Fruit fly (Drosophila melanogaster) whole organism, embryonic: ENCODE results near the gene PGAP2.

Experiments
- Abd-B ChIP-seq: fragments of 200-800 bp; sonication (Bioruptor generic); optimal IDR thresholded peaks from 2 replicates; lab custom pipeline; 2018; ENCODE audit warnings: missing biosample characterization, mild to moderate bottlenecking, missing genetic modification characterization, moderate library complexity
- Atf3 ChIP-seq: fragments of 200-800 bp; sonication (Bioruptor generic); optimal IDR thresholded peaks from 3 replicates; lab custom pipeline; 2016; ENCODE audit warnings: missing biosample characterization, missing genetic modification characterization
- Bteb2 ChIP-seq: fragments of 200-800 bp; sonication (Bioruptor generic); optimal IDR thresholded peaks from 2 replicates; lab custom pipeline; 2016; ENCODE audit warnings: missing biosample characterization, missing genetic modification characterization
- CG10431 ChIP-seq: fragments of 200-800 bp; sonication (Bioruptor generic); optimal IDR thresholded peaks from 3 replicates; lab custom pipeline; 2018; ENCODE audit warnings: missing biosample characterization, mild to moderate bottlenecking, missing genetic modification characterization
- CG11093 ChIP-seq: fragments of 200-800 bp; sonication (Bioruptor generic); IDR thresholded peaks from 3 replicates; pipeline ENCODE4 v1.3.6; 2022; ENCODE audit warnings: missing biosample characterization, missing genetic modification characterization
- CG11456 ChIP-seq: fragments of 200-800 bp; sonication (Bioruptor generic); IDR thresholded peaks from 3 replicates; pipeline ENCODE4 v1.3.6; 2022; ENCODE audit warnings: missing biosample characterization, missing genetic modification characterization
- CG11504 ChIP-seq: fragments of 200-800 bp; sonication (Bioruptor generic); optimal IDR thresholded peaks from 3 replicates; lab custom pipeline; 2019; ENCODE audit warnings: missing biosample characterization, mild to moderate bottlenecking, missing genetic modification characterization, moderate library complexity
- CG12744 ChIP-seq: fragments of 200-800 bp; sonication (Bioruptor generic); optimal IDR thresholded peaks from 2 replicates; lab custom pipeline; 2016; ENCODE audit warnings: missing biosample characterization, missing genetic modification characterization
- CG12942 ChIP-seq: fragments of 200-800 bp; sonication (Bioruptor generic); optimal IDR thresholded peaks from 3 replicates; lab custom pipeline; 2016; ENCODE audit warnings: missing biosample characterization, missing genetic modification characterization
- CG14710 ChIP-seq: fragments of 200-800 bp; sonication (Bioruptor generic); optimal IDR thresholded peaks from 3 replicates; lab custom pipeline; 2019; ENCODE audit warnings: missing biosample characterization, mild to moderate bottlenecking, missing genetic modification characterization, moderate library complexity
- CG16815 ChIP-seq: fragments of 200-800 bp; sonication (Bioruptor generic); optimal IDR thresholded peaks from 3 replicates; lab custom pipeline; 2017; ENCODE audit warnings: missing biosample characterization, mild to moderate bottlenecking, missing genetic modification characterization
- CG17802 ChIP-seq: fragments of 200-800 bp; sonication (Bioruptor generic); optimal IDR thresholded peaks from 2 replicates; lab custom pipeline; 2018; ENCODE audit warnings: missing biosample characterization, mild to moderate bottlenecking, missing genetic modification characterization, moderate library complexity
- CG18011 ChIP-seq: fragments of 200-800 bp; sonication (Bioruptor generic); optimal IDR thresholded peaks from 2 replicates; lab custom pipeline; 2017; ENCODE audit warnings: missing biosample characterization, missing genetic modification characterization, mild to moderate bottlenecking, moderate library complexity, missing genotype
- CG2678 ChIP-seq: fragments of 200-800 bp; sonication (Bioruptor generic); optimal IDR thresholded peaks from 3 replicates; lab custom pipeline; 2019; ENCODE audit warnings: missing biosample characterization, mild to moderate bottlenecking, missing genetic modification characterization, moderate library complexity
- CG32532 ChIP-seq: fragments of 200-800 bp; sonication (Bioruptor generic); IDR thresholded peaks from 2 replicates; pipeline ENCODE4 v1.3.6; 2022; ENCODE audit warnings: missing biosample characterization, missing genetic modification characterization
- CG34224 ChIP-seq: fragments of 200-800 bp; sonication (Bioruptor generic); IDR thresholded peaks from 3 replicates; pipeline ENCODE4 v1.3.6; 2022; ENCODE audit warnings: missing biosample characterization, missing genetic modification characterization; ENCODE audit not compliant: partially characterized antibody
- CG5245 ChIP-seq: fragments of 200-800 bp; sonication (Bioruptor generic); optimal IDR thresholded peaks from 3 replicates; lab custom pipeline; 2016; ENCODE audit warnings: missing biosample characterization, missing genetic modification characterization
- CG6254 ChIP-seq: fragments of 200-800 bp; sonication (Bioruptor generic); optimal IDR thresholded peaks from 3 replicates; lab custom pipeline; 2017; ENCODE audit warnings: mild to moderate bottlenecking, missing biosample characterization, missing genetic modification reagents, missing genetic modification characterization
- CG6272 ChIP-seq: fragments of 200-800 bp; sonication (Bioruptor generic); IDR thresholded peaks from 2 replicates; pipeline ENCODE4 v1.3.6; 2022; ENCODE audit warnings: missing biosample characterization, missing genetic modification characterization
- CG6854 ChIP-seq: fragments of 200-800 bp; sonication (Bioruptor generic); optimal IDR thresholded peaks from 3 replicates; lab custom pipeline; 2017; ENCODE audit warnings: missing biosample characterization, mild to moderate bottlenecking, missing genetic modification characterization
- CG8281 ChIP-seq: fragments of 200-800 bp; sonication (Bioruptor generic); optimal IDR thresholded peaks from 2 replicates; lab custom pipeline; 2018; ENCODE audit warnings: missing biosample characterization, mild to moderate bottlenecking, missing genetic modification characterization, moderate library complexity
- CG9215 ChIP-seq: fragments of 200-800 bp; sonication (Bioruptor generic); IDR thresholded peaks from 2 replicates; pipeline ENCODE4 v1.3.6; 2022; ENCODE audit warnings: missing biosample characterization, missing genetic modification characterization
- CG9876 ChIP-seq: fragments of 200-800 bp; sonication (Bioruptor generic); optimal IDR thresholded peaks from 2 replicates; lab custom pipeline; 2016; ENCODE audit warnings: missing biosample characterization, missing genetic modification characterization
- CG9932 ChIP-seq: fragments of 200-800 bp; sonication (Bioruptor generic); IDR thresholded peaks from 2 replicates; pipeline ENCODE4 v1.3.6; 2022; ENCODE audit warnings: missing biosample characterization, missing genetic modification characterization
- Chrac-16 ChIP-seq: fragments of 200-800 bp; sonication (Bioruptor generic); optimal IDR thresholded peaks from 3 replicates; lab custom pipeline; 2016; ENCODE audit warnings: missing biosample characterization, missing genetic modification characterization
- D ChIP-seq, 2 experiments: fragments of 200-800 bp in 1 of 2; fragments of >200 bp in 1 of 2; sonication (Bioruptor generic) in 1 of 2; optimal IDR thresholded peaks; 2 replicates in 1 of 2; 3 replicates in 1 of 2; lab custom pipeline; 2017; ENCODE audit warnings: mild to moderate bottlenecking in 1 of 2, missing biosample characterization in 1 of 2, missing genetic modification characterization in 1 of 2, missing genetic modification reagents in 1 of 2
- ERR ChIP-seq: fragments of 200-800 bp; sonication (Bioruptor generic); optimal IDR thresholded peaks from 2 replicates; lab custom pipeline; 2016; ENCODE audit warnings: missing biosample characterization, missing genetic modification characterization
- H15 ChIP-seq: fragments of 200-800 bp; sonication (Bioruptor generic); IDR thresholded peaks from 3 replicates; pipeline ENCODE4 v1.3.6; 2022; ENCODE audit warnings: missing biosample characterization, missing genetic modification characterization
- HmgD ChIP-seq: fragments of 200-800 bp; sonication (Bioruptor generic); optimal IDR thresholded peaks from 3 replicates; lab custom pipeline; 2016; ENCODE audit warnings: missing biosample characterization, missing genetic modification characterization
- Hsf ChIP-seq: fragments of 200-800 bp; sonication (Bioruptor generic); optimal IDR thresholded peaks from 3 replicates; lab custom pipeline; 2016; ENCODE audit warnings: missing biosample characterization, missing genetic modification characterization
- Lpt ChIP-seq: fragments of >200 bp; optimal IDR thresholded peaks from 2 replicates; lab custom pipeline; 2018; ENCODE audit warnings: missing biosample characterization, missing genetic modification characterization
- Oli ChIP-seq: fragments of 200-800 bp; sonication (Bioruptor generic); optimal IDR thresholded peaks from 2 replicates; lab custom pipeline; 2018; ENCODE audit warnings: missing biosample characterization, mild to moderate bottlenecking, missing genetic modification characterization, moderate library complexity
- Usf ChIP-seq: fragments of 200-800 bp; sonication (Bioruptor generic); optimal IDR thresholded peaks from 2 replicates; lab custom pipeline; 2017; ENCODE audit warnings: missing genotype, missing biosample characterization, missing genetic modification characterization
- YL-1 ChIP-seq: fragments of 200-800 bp; sonication (Bioruptor generic); optimal IDR thresholded peaks from 3 replicates; lab custom pipeline; 2017; ENCODE audit warnings: missing biosample characterization, mild to moderate bottlenecking, missing genetic modification characterization
- abd-A ChIP-seq: fragments of 200-800 bp; sonication (Bioruptor generic); optimal IDR thresholded peaks from 3 replicates; lab custom pipeline; 2019; ENCODE audit warnings: missing biosample characterization, mild to moderate bottlenecking, missing genetic modification characterization, moderate library complexity
- crc ChIP-seq: fragments of 200-800 bp; sonication (Bioruptor generic); optimal IDR thresholded peaks from 2 replicates; lab custom pipeline; 2016; ENCODE audit warnings: missing biosample characterization, missing genetic modification characterization
- dimm ChIP-seq: fragments of 200-800 bp; sonication (Bioruptor generic); IDR thresholded peaks from 2 replicates; pipeline ENCODE4 v1.3.6; 2022; ENCODE audit warnings: missing biosample characterization, missing genetic modification characterization
- esg ChIP-seq: fragments of 200-800 bp; sonication (Bioruptor generic); conservative IDR thresholded peaks from 2 replicates; pipeline ENCODE4 v1.3.6; 2022; ENCODE audit warnings: missing biosample characterization, missing genetic modification characterization
- fru ChIP-seq: fragments of >200 bp; optimal IDR thresholded peaks from 2 replicates; lab custom pipeline; 2017
- ken ChIP-seq: fragments of 200-800 bp; sonication (Bioruptor generic); IDR thresholded peaks from 3 replicates; pipeline ENCODE4 v1.3.6; 2022; ENCODE audit warnings: missing biosample characterization, missing genetic modification characterization
- nerfin-2 ChIP-seq: fragments of 200-800 bp; sonication (Bioruptor generic); IDR thresholded peaks from 2 replicates; pipeline ENCODE4 v1.3.6; 2022; ENCODE audit warnings: missing biosample characterization, missing genetic modification characterization; ENCODE audit not compliant: partially characterized antibody
- nom ChIP-seq: fragments of 200-800 bp; sonication (Bioruptor generic); optimal IDR thresholded peaks from 2 replicates; lab custom pipeline; 2017; ENCODE audit warnings: missing biosample characterization, missing genetic modification characterization, mild to moderate bottlenecking, moderate library complexity, missing genetic modification reagents
- phol ChIP-seq: fragments of 200-800 bp; sonication (Bioruptor generic); optimal IDR thresholded peaks from 3 replicates; lab custom pipeline; 2018; ENCODE audit warnings: missing biosample characterization, mild to moderate bottlenecking, missing genetic modification characterization, moderate library complexity
- seq ChIP-seq: fragments of 200-800 bp; sonication (Bioruptor generic); IDR thresholded peaks from 2 replicates; pipeline ENCODE4 v1.3.6; 2022; ENCODE audit warnings: missing biosample characterization, missing genetic modification characterization
- slp2 ChIP-seq: fragments of 200-800 bp; sonication (Bioruptor generic); optimal IDR thresholded peaks from 2 replicates; lab custom pipeline; 2016; ENCODE audit warnings: missing biosample characterization, missing genetic modification characterization
- tgo ChIP-seq: fragments of 200-800 bp; sonication (Bioruptor generic); IDR thresholded peaks from 3 replicates; pipeline ENCODE4 v1.3.6; 2022; ENCODE audit warnings: missing biosample characterization, missing genetic modification characterization
- tup ChIP-seq: fragments of 200-800 bp; sonication (Bioruptor generic); optimal IDR thresholded peaks from 2 replicates; lab custom pipeline; 2016; ENCODE audit warnings: missing biosample characterization, mild to moderate bottlenecking, missing genetic modification characterization, moderate library complexity
- wor ChIP-seq: fragments of 200-800 bp; sonication (Bioruptor generic); IDR thresholded peaks from 2 replicates; pipeline ENCODE4 v1.3.6; 2022; ENCODE audit warnings: missing biosample characterization, missing genetic modification characterization
- zfh1 ChIP-seq: fragments of 200-800 bp; sonication (Bioruptor generic); IDR thresholded peaks from 3 replicates; pipeline ENCODE4 v1.3.6; 2022; ENCODE audit warnings: missing biosample characterization, missing genetic modification characterization
- zfh2 ChIP-seq: fragments of 200-800 bp; sonication (Bioruptor generic); optimal IDR thresholded peaks from 2 replicates; lab custom pipeline; 2016; ENCODE audit warnings: missing biosample characterization, missing genetic modification characterization

Gene PGAP2

dm6 chr2L:852647-853111, 33.4 kb upstream of the PGAP2 start, which contains the start of the genes CG4291 and kraken (continued):
- TF ChIP-seq CG11093 (GFP tag; lab: Robert Waterston, UW) (0 out of 3 replicates have a peak, but pooled peaks have one; percentile 19), phol (tag; lab: Kevin White, UChicago) (peak; percentile 52), CG9215 (GFP tag; lab: Robert Waterston, UW) (peak; percentile 37; the same call in 1 of the 2 replicates), CG6254 (GFP tag; lab: Kevin White, UChicago) (no peak), CG16815 (no peak), wor (no peak), Abd-B (GFP tag; lab: Kevin White, UChicago) (no peak), zfh1 (GFP tag; lab: Robert Waterston, UW) (peak; percentile 42; the same call in 1 of the 3 replicates), crc (peak; percentile 32), CG8281 (tag; lab: Kevin White, UChicago) (peak; percentile 99), dimm (GFP tag; lab: Robert Waterston, UW) (no peak), CG32532 (GFP tag; lab: Robert Waterston, UW) (peak; percentile 78), CG34224 (GFP tag; lab: Robert Waterston, UW) (0 out of 3 replicates have a peak, but pooled peaks have one; percentile 41), Hsf (GFP tag; lab: Kevin White, UChicago) (peak; percentile 40), CG12744 (GFP tag; lab: Kevin White, UChicago) (peak; percentile 43), Bteb2 (GFP tag; lab: Kevin White, UChicago) (peak; percentile 54), nerfin-2 (GFP tag; lab: Robert Waterston, UW) (0 out of 2 replicates have a peak, but pooled peaks have one; percentile 31), zfh2 (GFP tag; lab: Kevin White, UChicago) (peak; percentile 67), CG12942 (peak; percentile 15), CG11456 (peak; percentile 84), CG18011 (GFP tag; lab: Kevin White, UChicago) (peak; percentile 27), CG11504 (peak; percentile 50), seq (GFP tag; lab: Robert Waterston, UW) (no peak), abd-A (tag; lab: Kevin White, UChicago) (peak; percentile 57), tup (GFP tag; lab: Kevin White, UChicago) (no peak), CG10431 (GFP tag; lab: Kevin White, UChicago) (no peak), fru (lab: Kevin White, UChicago) (no peak), nom (GFP tag; lab: Kevin White, UChicago) (peak; percentile 41), CG14710 (tag; lab: Kevin White, UChicago) (peak; percentile 50), ken (GFP tag; lab: Robert Waterston, UW) (peak; percentile 63; the same call in 2 of the 3 replicates), esg (GFP tag; lab: Robert Waterston, UW) (no peak), slp2 (GFP tag; lab: Kevin White, UChicago) (no peak), CG5245 (GFP tag; lab: Kevin White, UChicago) (no peak), Atf3 (GFP tag; lab: Kevin White, UChicago) (peak; percentile 9), CG9876 (GFP tag; lab: Kevin White, UChicago) (no peak), tgo (peak; percentile 16; the same call in 1 of the 3 replicates), HmgD (GFP tag; lab: Kevin White, UChicago) (peak; percentile 23), Chrac-16 (GFP tag; lab: Kevin White, UChicago) (peak; percentile 31), Oli (no peak), D (optimal IDR thresholded peaks at IDR 0.05; lab: Kevin White, UChicago) (no peak), D (GFP tag; optimal IDR thresholded peaks at IDR 0.05; lab: Kevin White, UChicago) (no peak), CG2678 (tag; lab: Kevin White, UChicago) (peak; percentile 59), H15 (peak; percentile 18; the same call in 1 of the 3 replicates), CG9932 (GFP tag; lab: Robert Waterston, UW) (peak; percentile 86), Usf (no peak), CG17802 (tag; lab: Kevin White, UChicago) (no peak), Lpt (no peak), CG6272 (GFP tag; lab: Robert Waterston, UW) (peak; percentile 9; the same call in 1 of the 2 replicates), CG6854 (no peak), ERR (peak; percentile 53), YL-1 (GFP tag; lab: Kevin White, UChicago) (peak; percentile 50)
